Fruit fly (Drosophila melanogaster) whole organism, pupa: ENCODE data around the gene CG17261.

Experiments
- CG12605 ChIP-seq: fragments of 200-800 bp; sonication (Bioruptor generic); IDR thresholded peaks from 2 replicates; pipeline ENCODE4 v1.3.6; 2022; ENCODE audit warnings: missing biosample characterization, missing genetic modification characterization
- CG13204 ChIP-seq: fragments of 200-800 bp; sonication (Bioruptor generic); optimal IDR thresholded peaks from 2 replicates; lab custom pipeline; 2018; ENCODE audit warnings: missing biosample characterization, mild to moderate bottlenecking, missing genetic modification characterization, moderate library complexity
- CG14655 ChIP-seq: fragments of 200-800 bp; sonication (Bioruptor generic); optimal IDR thresholded peaks from 3 replicates; lab custom pipeline; 2017; ENCODE audit warnings: mild to moderate bottlenecking, missing biosample characterization, missing genetic modification reagents, missing genetic modification characterization
- CG32121 ChIP-seq: fragments of 200-800 bp; sonication (Bioruptor generic); IDR thresholded peaks from 2 replicates; pipeline ENCODE4 v1.3.6; 2022; ENCODE audit warnings: missing biosample characterization, missing genetic modification characterization
- CG9948 ChIP-seq: fragments of 200-800 bp; sonication (Bioruptor generic); optimal IDR thresholded peaks from 2 replicates; lab custom pipeline; 2018; ENCODE audit warnings: missing biosample characterization, mild to moderate bottlenecking, missing genetic modification characterization, moderate library complexity
- EcR ChIP-seq: fragments of 200-800 bp; sonication (Bioruptor generic); optimal IDR thresholded peaks from 3 replicates; lab custom pipeline; 2019; ENCODE audit warnings: missing biosample characterization, missing genetic modification characterization, mild to moderate bottlenecking, moderate library complexity, missing genetic modification reagents
- Snoo ChIP-seq: fragments of 200-800 bp; sonication (Bioruptor generic); optimal IDR thresholded peaks from 3 replicates; lab custom pipeline; 2017; ENCODE audit warnings: missing biosample characterization, mild to moderate bottlenecking, missing genetic modification characterization, inconsistent platforms
- fd96Ca ChIP-seq: fragments of 200-800 bp; sonication (Bioruptor generic); IDR thresholded peaks from 3 replicates; pipeline ENCODE4 v1.3.6; 2022; ENCODE audit warnings: missing biosample characterization, missing genetic modification characterization
- gl ChIP-seq: fragments of 200-800 bp; sonication (Bioruptor generic); optimal IDR thresholded peaks from 2 replicates; lab custom pipeline; 2018; ENCODE audit warnings: missing biosample characterization, mild to moderate bottlenecking, missing genetic modification characterization

DNA sequence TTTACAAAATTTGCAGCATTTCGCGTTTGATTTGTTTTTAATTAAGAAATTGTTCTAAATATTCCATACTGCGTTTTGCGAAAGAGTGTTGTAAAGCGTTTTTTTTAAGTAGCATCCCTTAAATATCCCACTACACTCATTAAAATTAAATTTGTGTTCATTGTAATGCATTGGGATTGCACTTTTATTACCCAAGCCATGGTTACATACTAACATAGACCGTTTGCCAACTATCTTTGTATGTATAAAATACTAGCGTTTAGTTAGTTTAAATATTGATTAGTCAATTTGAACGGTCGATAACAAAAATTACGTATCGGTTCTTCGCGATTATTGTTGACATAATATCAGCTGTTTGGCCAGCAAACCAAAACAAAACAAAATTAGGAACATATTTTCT is 2.6 kb upstream of the CG17261 start, which contains the start of the genes cnir and CG17221:
- TF ChIP-seq CG9948 (tag; lab: Kevin White, UChicago) (peak; percentile 35), CG12605 (GFP tag; lab: Robert Waterston, UW) (no peak), gl (tag; lab: Kevin White, UChicago) (no peak), CG32121 (GFP tag; lab: Robert Waterston, UW) (no peak), EcR (GFP tag; lab: Kevin White, UChicago) (no peak), Snoo (peak; percentile 46), CG14655 (GFP tag; lab: Kevin White, UChicago) (no peak), CG13204 (no peak), fd96Ca (peak; percentile 60; the same call in 2 of the 3 replicates)
